Fruit fly (Drosophila melanogaster) Kc167 (cell line): ENCODE results near the gene Fst.

Experiments used
- Myc ChIP-seq: fragments of >200 bp; optimal IDR thresholded peaks from 2 replicates; lab custom pipeline; 2017; ENCODE audit warnings: missing external identifiers
- psq ChIP-seq: fragments of >200 bp; optimal IDR thresholded peaks from 2 replicates; lab custom pipeline; 2017; ENCODE audit warnings: missing external identifiers
- ttk ChIP-seq: sonication (Bioruptor generic); optimal IDR thresholded peaks from 2 replicates; lab custom pipeline; 2017; ENCODE audit warnings: missing external identifiers

DNA sequence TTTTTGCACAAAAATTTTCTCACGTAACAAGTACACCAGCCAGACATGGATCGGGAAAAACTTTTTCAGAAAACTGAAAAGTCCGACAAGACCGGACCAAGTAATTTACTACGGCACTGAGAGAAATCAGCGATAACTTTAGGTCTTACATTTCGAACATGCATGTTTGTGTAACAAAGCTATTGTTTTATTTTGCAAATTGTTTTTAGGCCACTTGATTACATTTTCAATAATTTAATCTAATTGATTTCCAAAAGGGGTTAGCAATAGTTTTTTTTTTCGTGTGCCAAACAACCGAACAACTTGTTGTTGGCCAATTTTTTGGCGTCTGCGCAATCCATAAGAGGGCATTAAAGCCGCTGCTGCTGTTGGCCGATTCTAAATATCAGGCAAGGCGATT lies 32.8 kb downstream of the Fst start:
- no peak for TF ChIP-seq Myc
- no peak for TF ChIP-seq psq (lab: Kevin White, UChicago)
- TF ChIP-seq ttk (lab: Kevin White, UChicago), result no peak
